Worm (Caenorhabditis elegans): ENCODE results near the gene F56D5.5.
"Not testable (repeated sequence)": the region's sequence is repeated elsewhere in the genome, so short reads cannot be mapped to it uniquely, and the experiment has no call there.

DNA sequence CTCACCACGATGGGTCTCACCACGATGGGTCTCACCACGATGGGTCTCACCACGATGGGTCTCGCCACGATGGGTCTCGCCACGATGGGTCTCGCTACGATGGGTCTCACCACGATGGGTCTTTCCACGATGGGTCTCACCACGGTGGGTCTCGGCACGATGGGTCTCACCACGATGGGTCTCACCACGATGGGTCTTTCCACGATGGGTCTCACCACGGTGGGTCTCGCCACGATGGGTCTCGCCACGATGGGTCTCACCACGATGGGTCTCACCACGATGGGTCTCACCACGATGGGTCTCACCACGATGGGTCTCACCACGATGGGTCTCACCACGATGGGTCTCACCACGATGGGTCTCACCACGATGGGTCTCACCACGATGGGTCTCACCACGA is 2.9 kb upstream of the F56D5.5 start:
- not testable (repeated sequence) for TF ChIP-seq klf-2 (GFP tag; conservative IDR thresholded peaks at IDR 0.05); T22C8.4 (GFP tag; IDR thresholded peaks at IDR 0.05); flt-1 (GFP tag; IDR thresholded peaks at IDR 0.05); ref-1 (GFP tag; conservative IDR thresholded peaks at IDR 0.05)

All from whole organism, midembryonic.